Fruit fly (Drosophila melanogaster): ENCODE data around the gene bdl.

DNA sequence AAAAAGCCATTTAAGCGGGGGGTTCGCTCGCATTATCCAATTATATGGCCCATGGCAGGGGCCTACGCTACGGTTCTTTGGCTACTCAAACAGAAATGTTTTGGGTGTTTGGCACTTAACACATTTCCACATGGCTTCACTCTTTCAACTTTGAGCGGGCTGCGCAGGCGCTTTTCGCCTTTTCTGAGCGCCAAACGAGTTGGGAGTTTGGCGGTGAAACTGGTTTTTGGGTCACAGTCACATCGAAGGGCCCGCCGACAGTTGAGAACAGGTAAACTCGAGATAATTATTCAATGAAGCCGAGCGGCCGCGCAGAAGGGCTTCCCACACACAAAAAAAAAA is 42.0 kb upstream of the bdl start:
- TF ChIP-seq nau (GFP tag; optimal IDR thresholded peaks at IDR 0.05): no peak
- no peak for TF ChIP-seq psq (GFP tag; optimal IDR thresholded peaks at IDR 0.05)
- TF ChIP-seq zfh2 (GFP tag; optimal IDR thresholded peaks at IDR 0.05): no peak
- TF ChIP-seq CG7786 (GFP tag; optimal IDR thresholded peaks at IDR 0.05): no peak
- TF ChIP-seq CG7839 (tag; optimal IDR thresholded peaks at IDR 0.05): no peak
- TF ChIP-seq nerfin-2 (GFP tag; IDR thresholded peaks at IDR 0.05; ENCODE audit: partially characterized antibody): no peak
- TF ChIP-seq twi (tag; optimal IDR thresholded peaks at IDR 0.05): no peak
- TF ChIP-seq CG32767 (GFP tag; IDR thresholded peaks at IDR 0.05): no peak
- TF ChIP-seq Hr39 (optimal IDR thresholded peaks at IDR 0.05): no peak
- TF ChIP-seq pnt (GFP tag; optimal IDR thresholded peaks at IDR 0.05): no peak
- no peak for TF ChIP-seq CG3163 (GFP tag; optimal IDR thresholded peaks at IDR 0.05)
- no peak for TF ChIP-seq Spps (tag; optimal IDR thresholded peaks at IDR 0.05)
- TF ChIP-seq CG18011 (GFP tag; optimal IDR thresholded peaks at IDR 0.05): no peak
- TF ChIP-seq CG16815 (GFP tag; optimal IDR thresholded peaks at IDR 0.05): no peak

Data from whole organism, embryonic.